Worm (Caenorhabditis elegans) whole organism, L3 larva: ENCODE measurements around the gene cyb-2.1.

Experiments used
- ama-1 ChIP-seq: fragments of 150-350 bp; optimal IDR thresholded peaks from 2 replicates; lab custom pipeline; 2018
- egl-27 ChIP-seq: sonication (generic microtip); optimal IDR thresholded peaks from 4 replicates; lab custom pipeline; 2017; ENCODE audit warnings: missing biosample characterization, missing genetic modification reagents, missing genetic modification characterization
- mdl-1 ChIP-seq: fragments of 150-350 bp; optimal IDR thresholded peaks from 2 replicates; lab custom pipeline; 2014; ENCODE audit warnings: missing biosample characterization, missing genetic modification characterization
- nhr-12 ChIP-seq: fragments of 150-350 bp; optimal IDR thresholded peaks from 2 replicates; lab custom pipeline; 2014; ENCODE audit warnings: missing biosample characterization, missing genetic modification characterization
- nhr-76 ChIP-seq: fragments of 150-350 bp; sonication (generic microtip); optimal IDR thresholded peaks from 5 replicates; lab custom pipeline; 2014; ENCODE audit warnings: missing biosample characterization, missing genetic modification characterization
- unc-62 ChIP-seq: fragments of 150-350 bp; sonication (generic microtip); optimal IDR thresholded peaks from 4 replicates; lab custom pipeline; 2014; ENCODE audit warnings: missing biosample characterization, missing genetic modification reagents, missing genetic modification characterization

DNA sequence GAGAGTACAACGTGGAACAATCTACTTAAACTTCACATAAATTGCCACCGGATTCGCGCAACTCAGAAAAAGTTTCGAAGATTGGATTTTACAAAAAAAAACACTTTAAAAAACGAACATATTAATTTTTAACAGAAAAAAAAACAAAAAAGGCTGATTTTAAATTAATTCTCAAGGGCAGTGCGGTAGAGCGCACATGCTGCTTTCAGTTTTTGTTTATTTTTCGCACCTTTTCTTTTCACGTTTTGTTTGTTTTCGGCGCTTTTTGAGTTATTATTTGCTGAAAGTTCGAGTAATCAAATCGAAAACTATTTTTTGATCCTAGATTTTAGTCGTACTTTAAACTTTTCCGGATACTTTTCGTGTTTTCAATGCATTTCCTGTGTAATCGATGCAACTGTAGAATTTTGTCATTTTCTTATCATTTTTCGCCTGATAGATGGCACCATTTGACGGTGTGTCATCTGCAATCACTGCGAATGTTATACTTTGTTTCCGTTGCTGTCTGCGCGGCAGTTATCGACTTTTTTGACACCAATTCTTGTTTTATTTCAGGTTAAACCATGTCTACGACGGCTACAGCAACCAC, 34.3 kb downstream of the cyb-2.1 start, which contains the start of gene F13H10.8:
- TF ChIP-seq unc-62 (no peak), ama-1 (lab: Kevin White, UChicago) (no peak), nhr-76 (tag; lab: Kevin White, UChicago) (no peak), mdl-1 (tag; lab: Kevin White, UChicago) (no peak), egl-27 (tag; lab: Kevin White, UChicago) (no peak), nhr-12 (tag; lab: Kevin White, UChicago) (no peak)
